Worm (Caenorhabditis elegans) whole organism, young adult: ENCODE results near the gene C47E8.4.

Experiments used
- F39B2.1 ChIP-seq: fragments of 200-800 bp; sonication (Bioruptor generic); IDR thresholded peaks from 2 replicates; pipeline ENCODE4 v1.3.6; 2022; ENCODE audit warnings: missing genetic modification reagents, missing genetic modification characterization, missing compliant biosample characterization
- Y79H2A.3 ChIP-seq: fragments of 200-800 bp; sonication (Bioruptor generic); conservative IDR thresholded peaks from 2 replicates; pipeline ENCODE4 v1.3.6; 2022; ENCODE audit warnings: missing genetic modification reagents, missing genetic modification characterization, missing compliant biosample characterization
- lin-35 ChIP-seq, 3 experiments: fragments of 150-350 bp in 2 of 3; sonication (generic microtip) in 1 of 3; optimal IDR thresholded peaks; 2 replicates each; lab custom pipeline; 2014 to 2018; ENCODE audit warnings: missing biosample characterization in 3 of 3, missing genetic modification characterization in 3 of 3, missing genetic modification reagents in 3 of 3
- pha-4 ChIP-seq: fragments of 150-350 bp; sonication (generic microtip); optimal IDR thresholded peaks from 2 replicates; lab custom pipeline; 2014; ENCODE audit warnings: missing biosample characterization, missing genetic modification reagents, missing genetic modification characterization
- sptf-2 ChIP-seq: fragments of 200-800 bp; sonication (Bioruptor generic); optimal IDR thresholded peaks from 2 replicates; lab custom pipeline; 2018; ENCODE audit warnings: mild to moderate bottlenecking, missing genetic modification characterization, missing compliant biosample characterization
- unc-130 ChIP-seq: sonication (generic microtip); optimal IDR thresholded peaks from 2 replicates; lab custom pipeline; 2016; ENCODE audit warnings: missing genetic modification reagents, missing genetic modification characterization, missing compliant biosample characterization

DNA sequence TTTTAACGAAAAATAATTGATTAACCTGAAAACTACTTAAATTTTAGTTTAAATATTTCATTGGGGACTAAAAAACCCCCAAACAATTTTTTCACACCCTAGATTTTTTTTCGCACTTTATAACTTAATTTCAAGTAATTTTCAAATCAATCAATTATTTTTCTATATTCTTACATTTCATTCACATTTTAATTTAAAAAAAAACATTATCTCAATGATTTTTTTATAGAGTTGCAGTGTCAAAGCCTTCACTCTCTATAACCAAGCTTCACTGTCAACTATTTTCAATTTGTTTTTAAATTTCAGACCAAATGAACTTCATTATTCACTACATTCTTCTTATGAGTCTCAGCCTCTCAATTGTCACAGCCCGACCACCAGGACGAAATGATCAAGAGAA, 41.3 kb upstream of the C47E8.4 start, which contains the start of gene Y50E8A.1:
- TF ChIP-seq sptf-2 (GFP tag; lab: Kevin White, UChicago) (no peak), Y79H2A.3 (GFP tag; lab: Robert Waterston, UW) (no peak), F39B2.1 (GFP tag; lab: Robert Waterston, UW) (no peak), pha-4 (no peak), unc-130 (GFP tag; lab: Kevin White, UChicago) (no peak), lin-35 (GFP tag; optimal IDR thresholded peaks at IDR 0.05; lab: Kevin White, UChicago) (no peak)
